Fruit fly (Drosophila melanogaster) whole organism, embryonic: ENCODE measurements around the gene CG46458.

Experiments
- Atf3 ChIP-seq: fragments of 200-800 bp; sonication (Bioruptor generic); optimal IDR thresholded peaks from 3 replicates; lab custom pipeline; 2016; ENCODE audit warnings: missing biosample characterization, missing genetic modification characterization
- CG11085 ChIP-seq: fragments of 200-800 bp; sonication (Bioruptor generic); IDR thresholded peaks from 2 replicates; pipeline ENCODE4 v1.3.6; 2022; ENCODE audit warnings: missing biosample characterization, missing genetic modification characterization
- CG11247 ChIP-seq: fragments of 200-800 bp; sonication (Bioruptor generic); IDR thresholded peaks from 2 replicates; pipeline ENCODE4 v1.3.6; 2022; ENCODE audit warnings: missing biosample characterization, missing genetic modification characterization
- CG13123 ChIP-seq: fragments of 200-800 bp; sonication (Bioruptor generic); optimal IDR thresholded peaks from 2 replicates; lab custom pipeline; 2016; ENCODE audit warnings: missing biosample characterization, missing genetic modification characterization
- CG14441 ChIP-seq: fragments of 200-800 bp; sonication (Bioruptor generic); IDR thresholded peaks from 2 replicates; pipeline ENCODE4 v1.3.6; 2022; ENCODE audit warnings: missing biosample characterization, missing genetic modification characterization
- CG14860 ChIP-seq: fragments of 200-800 bp; sonication (Bioruptor generic); IDR thresholded peaks from 3 replicates; pipeline ENCODE4 v1.3.6; 2022; ENCODE audit warnings: missing biosample characterization, missing genetic modification characterization; ENCODE audit not compliant: partially characterized antibody
- CG16863 ChIP-seq: fragments of 200-800 bp; sonication (Bioruptor generic); optimal IDR thresholded peaks from 3 replicates; lab custom pipeline; 2016; ENCODE audit warnings: missing biosample characterization, missing genetic modification characterization
- CG17385 ChIP-seq: fragments of 200-800 bp; sonication (Bioruptor generic); optimal IDR thresholded peaks from 3 replicates; lab custom pipeline; 2018; ENCODE audit warnings: missing biosample characterization, mild to moderate bottlenecking, missing genetic modification characterization
- CG17829 ChIP-seq: fragments of 200-800 bp; optimal IDR thresholded peaks from 2 replicates; lab custom pipeline; 2019; ENCODE audit warnings: missing biosample characterization, mild to moderate bottlenecking, missing genetic modification characterization, moderate library complexity
- CG18262 ChIP-seq: fragments of 200-800 bp; optimal IDR thresholded peaks from 3 replicates; lab custom pipeline; 2019; ENCODE audit warnings: missing biosample characterization, mild to moderate bottlenecking, missing genetic modification characterization, moderate library complexity
- CG2678 ChIP-seq: fragments of 200-800 bp; sonication (Bioruptor generic); optimal IDR thresholded peaks from 3 replicates; lab custom pipeline; 2019; ENCODE audit warnings: missing biosample characterization, mild to moderate bottlenecking, missing genetic modification characterization, moderate library complexity
- CG34376 ChIP-seq: fragments of 200-800 bp; sonication (Bioruptor generic); optimal IDR thresholded peaks from 2 replicates; lab custom pipeline; 2018; ENCODE audit warnings: missing biosample characterization, mild to moderate bottlenecking, missing genetic modification characterization
- CG34422 ChIP-seq: fragments of 200-800 bp; sonication (Bioruptor generic); IDR thresholded peaks from 3 replicates; pipeline ENCODE4 v1.3.6; 2022; ENCODE audit warnings: missing biosample characterization, missing genetic modification characterization
- CG3838 ChIP-seq: fragments of 200-800 bp; sonication (Bioruptor generic); optimal IDR thresholded peaks from 3 replicates; lab custom pipeline; 2016; ENCODE audit warnings: missing biosample characterization, missing genetic modification characterization
- CG4328 ChIP-seq: fragments of 200-800 bp; sonication (Bioruptor generic); optimal IDR thresholded peaks from 3 replicates; lab custom pipeline; 2017; ENCODE audit warnings: missing biosample characterization, missing genetic modification reagents, missing genetic modification characterization
- CG4360 ChIP-seq: fragments of 200-800 bp; sonication (Bioruptor generic); IDR thresholded peaks from 2 replicates; pipeline ENCODE4 v1.3.6; 2022; ENCODE audit warnings: missing biosample characterization, missing genetic modification characterization
- CG4730 ChIP-seq: fragments of 200-800 bp; sonication (Bioruptor generic); IDR thresholded peaks from 2 replicates; pipeline ENCODE4 v1.3.6; 2022; ENCODE audit warnings: missing biosample characterization, missing genetic modification characterization
- CG6813 ChIP-seq: fragments of 200-800 bp; sonication (Bioruptor generic); optimal IDR thresholded peaks from 2 replicates; lab custom pipeline; 2017; ENCODE audit warnings: missing biosample characterization, missing genetic modification characterization, mild to moderate bottlenecking, moderate library complexity, missing genetic modification reagents
- CG7357 ChIP-seq: fragments of 200-800 bp; sonication (Bioruptor generic); IDR thresholded peaks from 3 replicates; pipeline ENCODE4 v1.3.6; 2022; ENCODE audit warnings: missing biosample characterization, missing genetic modification characterization
- CG7556 ChIP-seq: fragments of 200-800 bp; sonication (Bioruptor generic); optimal IDR thresholded peaks from 2 replicates; lab custom pipeline; 2017; ENCODE audit warnings: missing biosample characterization, mild to moderate bottlenecking, missing genetic modification characterization
- CG9609 ChIP-seq: fragments of 200-800 bp; sonication (Bioruptor generic); optimal IDR thresholded peaks from 3 replicates; lab custom pipeline; 2016; ENCODE audit warnings: missing biosample characterization, missing genetic modification characterization
- CG9817 ChIP-seq: fragments of 200-800 bp; sonication (Bioruptor generic); optimal IDR thresholded peaks from 2 replicates; lab custom pipeline; 2018; ENCODE audit warnings: missing biosample characterization, mild to moderate bottlenecking, missing genetic modification characterization, moderate library complexity
- CoRest ChIP-seq: fragments of 200-800 bp; sonication (Bioruptor generic); optimal IDR thresholded peaks from 3 replicates; lab custom pipeline; 2018; ENCODE audit warnings: missing biosample characterization, mild to moderate bottlenecking, missing genetic modification characterization, moderate library complexity
- D19A ChIP-seq: fragments of 200-800 bp; optimal IDR thresholded peaks from 3 replicates; lab custom pipeline; 2019; ENCODE audit warnings: missing biosample characterization, mild to moderate bottlenecking, missing genetic modification characterization, moderate library complexity
- Dp ChIP-seq: fragments of 200-800 bp; sonication (Bioruptor generic); optimal IDR thresholded peaks from 2 replicates; lab custom pipeline; 2018; ENCODE audit warnings: missing biosample characterization, mild to moderate bottlenecking, missing genetic modification characterization, moderate library complexity
- E2f1 ChIP-seq: fragments of 200-800 bp; sonication (Bioruptor generic); IDR thresholded peaks from 2 replicates; pipeline ENCODE4 v1.3.6; 2022; ENCODE audit warnings: missing biosample characterization, missing genetic modification characterization
- Elba2 ChIP-seq: fragments of 200-800 bp; sonication (Bioruptor generic); optimal IDR thresholded peaks from 3 replicates; lab custom pipeline; 2016; ENCODE audit warnings: missing biosample characterization, missing genetic modification characterization
- HLH54F ChIP-seq: fragments of 200-800 bp; sonication (Bioruptor generic); optimal IDR thresholded peaks from 3 replicates; lab custom pipeline; 2016; ENCODE audit warnings: missing biosample characterization, missing genetic modification characterization
- Jarid2 ChIP-seq: fragments of 200-800 bp; sonication (Bioruptor generic); optimal IDR thresholded peaks from 3 replicates; lab custom pipeline; 2017; ENCODE audit warnings: mild to moderate bottlenecking, missing biosample characterization, missing genetic modification reagents, missing genetic modification characterization
- Lhr ChIP-seq: fragments of 200-800 bp; sonication (Bioruptor generic); optimal IDR thresholded peaks from 3 replicates; lab custom pipeline; 2017; ENCODE audit warnings: mild to moderate bottlenecking, missing biosample characterization, missing genetic modification reagents, missing genetic modification characterization
- Mrtf ChIP-seq: fragments of 200-800 bp; sonication (Bioruptor generic); IDR thresholded peaks from 3 replicates; pipeline ENCODE4 v1.3.6; 2022; ENCODE audit warnings: missing biosample characterization, missing genetic modification characterization
- NC2α ChIP-seq: fragments of 200-800 bp; sonication (Bioruptor generic); optimal IDR thresholded peaks from 2 replicates; lab custom pipeline; 2016; ENCODE audit warnings: missing biosample characterization, missing genetic modification characterization
- Oli ChIP-seq: fragments of 200-800 bp; sonication (Bioruptor generic); optimal IDR thresholded peaks from 2 replicates; lab custom pipeline; 2018; ENCODE audit warnings: missing biosample characterization, mild to moderate bottlenecking, missing genetic modification characterization, moderate library complexity
- Optix ChIP-seq: fragments of 200-800 bp; sonication (Bioruptor generic); IDR thresholded peaks from 3 replicates; pipeline ENCODE4 v1.3.6; 2022; ENCODE audit warnings: missing biosample characterization, missing genetic modification characterization
- Ravus ChIP-seq: fragments of 200-800 bp; sonication (Bioruptor generic); IDR thresholded peaks from 2 replicates; pipeline ENCODE4 v1.3.6; 2022; ENCODE audit warnings: missing biosample characterization, missing genetic modification characterization
- Scr ChIP-seq: fragments of 200-800 bp; sonication (Bioruptor generic); IDR thresholded peaks from 2 replicates; pipeline ENCODE4 v1.3.6; 2022; ENCODE audit warnings: missing biosample characterization, missing genetic modification characterization; ENCODE audit not compliant: partially characterized antibody
- TFAM ChIP-seq: fragments of 200-800 bp; sonication (Bioruptor generic); optimal IDR thresholded peaks from 2 replicates; lab custom pipeline; 2017; ENCODE audit warnings: missing biosample characterization, missing genetic modification characterization, inconsistent platforms
- Xrp1 ChIP-seq: fragments of 200-800 bp; sonication (Bioruptor generic); IDR thresholded peaks from 2 replicates; pipeline ENCODE4 v1.3.6; 2022; ENCODE audit warnings: missing biosample characterization, missing genetic modification characterization
- bab2 ChIP-seq: fragments of 200-800 bp; sonication (Bioruptor generic); optimal IDR thresholded peaks from 2 replicates; lab custom pipeline; 2016; ENCODE audit warnings: missing biosample characterization, missing genetic modification characterization
- croc ChIP-seq: fragments of 200-800 bp; sonication (Bioruptor generic); conservative IDR thresholded peaks from 3 replicates; pipeline ENCODE4 v1.3.6; 2022; ENCODE audit warnings: missing biosample characterization, missing genetic modification characterization
- fd3F ChIP-seq: fragments of 200-800 bp; sonication (Bioruptor generic); optimal IDR thresholded peaks from 2 replicates; lab custom pipeline; 2018; ENCODE audit warnings: missing biosample characterization, mild to moderate bottlenecking, missing genetic modification characterization, moderate library complexity
- fu2 ChIP-seq: fragments of 200-800 bp; sonication (Bioruptor generic); optimal IDR thresholded peaks from 2 replicates; lab custom pipeline; 2016; ENCODE audit warnings: missing biosample characterization, missing genetic modification characterization
- gcm2 ChIP-seq: fragments of 200-800 bp; sonication (Bioruptor generic); optimal IDR thresholded peaks from 2 replicates; lab custom pipeline; 2016; ENCODE audit warnings: missing biosample characterization, missing genetic modification characterization
- gfzf ChIP-seq: fragments of 200-800 bp; sonication (Bioruptor generic); optimal IDR thresholded peaks from 2 replicates; lab custom pipeline; 2016; ENCODE audit warnings: missing biosample characterization, mild to moderate bottlenecking, missing genetic modification characterization, moderate library complexity
- knrl ChIP-seq: fragments of 200-800 bp; sonication (Bioruptor generic); IDR thresholded peaks from 3 replicates; pipeline ENCODE4 v1.3.6; 2022; ENCODE audit warnings: missing biosample characterization, missing genetic modification characterization; ENCODE audit not compliant: partially characterized antibody
- mirr ChIP-seq: fragments of 200-800 bp; sonication (Bioruptor generic); optimal IDR thresholded peaks from 3 replicates; lab custom pipeline; 2018; ENCODE audit warnings: missing biosample characterization, mild to moderate bottlenecking, missing genetic modification characterization
- pan ChIP-seq, 4 experiments: fragments of >200 bp in 3 of 4; fragments of 200-800 bp in 1 of 4; sonication (Bioruptor generic) in 1 of 4; optimal IDR thresholded peaks in 3 of 4; IDR thresholded peaks in 1 of 4; 2 replicates each; pipeline versions ENCODE4 v1.3.6 to Lab custom; 2017 to 2022; ENCODE audit warnings: missing biosample characterization in 2 of 4, missing genetic modification characterization in 2 of 4, mixed read lengths in 1 of 4
- peb ChIP-seq: fragments of 200-800 bp; sonication (Bioruptor generic); IDR thresholded peaks from 2 replicates; pipeline ENCODE4 v1.3.6; 2022; ENCODE audit warnings: missing biosample characterization, missing genetic modification characterization
- tup ChIP-seq: fragments of 200-800 bp; sonication (Bioruptor generic); optimal IDR thresholded peaks from 2 replicates; lab custom pipeline; 2016; ENCODE audit warnings: missing biosample characterization, mild to moderate bottlenecking, missing genetic modification characterization, moderate library complexity
- twi ChIP-seq: fragments of 200-800 bp; optimal IDR thresholded peaks from 2 replicates; lab custom pipeline; 2019; ENCODE audit warnings: missing biosample characterization, mild to moderate bottlenecking, missing genetic modification characterization, moderate library complexity
- vnd ChIP-seq: fragments of 200-800 bp; sonication (Bioruptor generic); IDR thresholded peaks from 3 replicates; pipeline ENCODE4 v1.3.6; 2022; ENCODE audit warnings: missing biosample characterization, missing genetic modification characterization; ENCODE audit not compliant: partially characterized antibody

Gene CG46458

dm6 chr3R:7000693-7001187 is 42.6 kb upstream of the CG46458 start (continued):
- no peak for TF ChIP-seq vnd (GFP tag; lab: Robert Waterston, UW)
- no peak for TF ChIP-seq CG6813 (GFP tag; lab: Kevin White, UChicago)
- TF ChIP-seq bab2: no peak
- TF ChIP-seq CG16863 (GFP tag; lab: Kevin White, UChicago): no peak
- no peak for TF ChIP-seq fd3F (GFP tag; lab: Kevin White, UChicago)
- no peak for TF ChIP-seq CG4328 (GFP tag; lab: Kevin White, UChicago)
- no peak for TF ChIP-seq Xrp1 (GFP tag; lab: Robert Waterston, UW)
- no peak for TF ChIP-seq CG11085 (GFP tag; lab: Robert Waterston, UW)
- TF ChIP-seq twi: peak; percentile 92
- TF ChIP-seq fu2: no peak
- TF ChIP-seq CG34376 (GFP tag; lab: Kevin White, UChicago): no peak
- no peak for TF ChIP-seq Lhr (GFP tag; lab: Kevin White, UChicago)
- TF ChIP-seq Atf3: no peak
- no peak for TF ChIP-seq CG17385
- TF ChIP-seq CG14860 (GFP tag; lab: Robert Waterston, UW): no peak
- TF ChIP-seq CG14441: no peak
- TF ChIP-seq E2f1 (GFP tag; lab: Robert Waterston, UW): no peak
- TF ChIP-seq CG2678 (tag; lab: Kevin White, UChicago): no peak
- TF ChIP-seq gcm2 (GFP tag; lab: Kevin White, UChicago): peak; percentile 22
- no peak for TF ChIP-seq Elba2 (GFP tag; lab: Kevin White, UChicago)
- no peak for TF ChIP-seq tup (GFP tag; lab: Kevin White, UChicago)
- TF ChIP-seq CG7556 (GFP tag; lab: Kevin White, UChicago): no peak
- no peak for TF ChIP-seq peb (GFP tag; lab: Robert Waterston, UW)
- TF ChIP-seq Scr (GFP tag; lab: Robert Waterston, UW): no peak; the same call in 1 of the 2 replicates
- TF ChIP-seq HLH54F (GFP tag; lab: Kevin White, UChicago): no peak
- peak; percentile 41 for TF ChIP-seq CG17829 (tag; lab: Kevin White, UChicago)
- no peak for TF ChIP-seq CG7357
- TF ChIP-seq TFAM (GFP tag; lab: Kevin White, UChicago): no peak
- no peak for TF ChIP-seq CG13123 (GFP tag; lab: Kevin White, UChicago)
- no peak for TF ChIP-seq pan (optimal IDR thresholded peaks at IDR 0.05; lab: Kevin White, UChicago)
- no peak for TF ChIP-seq pan (GFP tag; optimal IDR thresholded peaks at IDR 0.05 in 1 of 2, IDR thresholded peaks at IDR 0.05 in 1 of 2)
- peak; percentile 26 for TF ChIP-seq mirr
- peak; percentile 70 for TF ChIP-seq CoRest (tag; lab: Kevin White, UChicago)
- no peak for TF ChIP-seq croc (GFP tag; lab: Robert Waterston, UW)
- no peak for TF ChIP-seq CG4730 (GFP tag; lab: Robert Waterston, UW)
- no peak for TF ChIP-seq gfzf
- no peak for TF ChIP-seq Ravus (GFP tag; lab: Robert Waterston, UW)
- TF ChIP-seq Oli (tag; lab: Kevin White, UChicago): no peak
- no peak for TF ChIP-seq Optix
- peak; percentile 96 for TF ChIP-seq CG4360 (GFP tag; lab: Robert Waterston, UW)
- no peak for TF ChIP-seq Dp
- TF ChIP-seq CG3838 (GFP tag; lab: Kevin White, UChicago): no peak
- TF ChIP-seq CG34422 (GFP tag; lab: Robert Waterston, UW): no peak
- TF ChIP-seq CG11247 (GFP tag; lab: Robert Waterston, UW): no peak
- TF ChIP-seq Mrtf (GFP tag; lab: Robert Waterston, UW): no peak
- no peak for TF ChIP-seq NC2α (GFP tag; lab: Kevin White, UChicago)
- no peak for TF ChIP-seq Jarid2 (GFP tag; lab: Kevin White, UChicago)
- TF ChIP-seq knrl (GFP tag; lab: Robert Waterston, UW): no peak
- TF ChIP-seq D19A (tag; lab: Kevin White, UChicago): no peak
- no peak for TF ChIP-seq CG9817 (tag; lab: Kevin White, UChicago)
- no peak for TF ChIP-seq CG9609
- TF ChIP-seq CG18262 (tag; lab: Kevin White, UChicago): no peak
